Worm (Caenorhabditis elegans) whole organism, L2 larva: ENCODE data around the gene math-42.

ENCODE experiments used
- elt-1 ChIP-seq: fragments of 150-350 bp; optimal IDR thresholded peaks from 2 replicates; lab custom pipeline; 2014; ENCODE audit warnings: missing biosample characterization, missing genetic modification characterization
- lin-13 ChIP-seq: fragments of 150-350 bp; optimal IDR thresholded peaks from 2 replicates; lab custom pipeline; 2014; ENCODE audit warnings: missing biosample characterization, missing genetic modification reagents, missing genetic modification characterization
- snpc-4 ChIP-seq: fragments of 150-350 bp; optimal IDR thresholded peaks from 2 replicates; lab custom pipeline; 2014; ENCODE audit warnings: missing biosample characterization, missing genetic modification characterization
- ztf-11 ChIP-seq: sonication (generic microtip); optimal IDR thresholded peaks from 2 replicates; lab custom pipeline; 2017; ENCODE audit warnings: missing biosample characterization, missing genetic modification characterization

- no peak for TF ChIP-seq elt-1
- no peak for TF ChIP-seq ztf-11 (tag; lab: Kevin White, UChicago)
- no peak for TF ChIP-seq snpc-4 (tag; lab: Kevin White, UChicago)
- TF ChIP-seq lin-13 (GFP tag; lab: Kevin White, UChicago), result no peak
Measured at ce11 chrII:2145566-2145965, 45.8 kb downstream of the math-42 start, which contains the start of gene C40A11.6.
